Fruit fly (Drosophila melanogaster) whole organism, embryonic: ENCODE data around the gene Mlc2.

ENCODE experiments used
- CG13123 ChIP-seq: fragments of 200-800 bp; sonication (Bioruptor generic); optimal IDR thresholded peaks from 2 replicates; lab custom pipeline; 2016; ENCODE audit warnings: missing biosample characterization, missing genetic modification characterization
- CG13287 ChIP-seq: fragments of 200-800 bp; sonication (Bioruptor generic); IDR thresholded peaks from 2 replicates; pipeline ENCODE4 v1.3.6; 2022; ENCODE audit warnings: missing biosample characterization, missing genetic modification characterization; ENCODE audit not compliant: partially characterized antibody
- CG15601 ChIP-seq: fragments of 200-800 bp; sonication (Bioruptor generic); optimal IDR thresholded peaks from 3 replicates; lab custom pipeline; 2019; ENCODE audit warnings: missing biosample characterization, mild to moderate bottlenecking, missing genetic modification characterization, moderate library complexity
- CG17186 ChIP-seq: fragments of 200-800 bp; sonication (Bioruptor generic); optimal IDR thresholded peaks from 3 replicates; lab custom pipeline; 2017; ENCODE audit warnings: missing biosample characterization, missing genetic modification reagents, missing genetic modification characterization
- CG17385 ChIP-seq: fragments of 200-800 bp; sonication (Bioruptor generic); optimal IDR thresholded peaks from 3 replicates; lab custom pipeline; 2018; ENCODE audit warnings: missing biosample characterization, mild to moderate bottlenecking, missing genetic modification characterization
- CG1832 ChIP-seq: fragments of 200-800 bp; sonication (Bioruptor generic); optimal IDR thresholded peaks from 2 replicates; lab custom pipeline; 2017; ENCODE audit warnings: missing biosample characterization, mild to moderate bottlenecking, missing genetic modification characterization, inconsistent platforms
- CG2120 ChIP-seq: fragments of 200-800 bp; sonication (Bioruptor generic); optimal IDR thresholded peaks from 3 replicates; lab custom pipeline; 2016; ENCODE audit warnings: missing biosample characterization, missing genetic modification characterization
- CG2202 ChIP-seq: fragments of 200-800 bp; sonication (Bioruptor generic); optimal IDR thresholded peaks from 2 replicates; lab custom pipeline; 2018; ENCODE audit warnings: missing biosample characterization, mild to moderate bottlenecking, missing genetic modification characterization
- CG31365 ChIP-seq: fragments of 200-800 bp; sonication (Bioruptor generic); optimal IDR thresholded peaks from 2 replicates; lab custom pipeline; 2018; ENCODE audit warnings: missing biosample characterization, mild to moderate bottlenecking, missing genetic modification characterization
- CG33213 ChIP-seq: fragments of 200-800 bp; sonication (Bioruptor generic); optimal IDR thresholded peaks from 3 replicates; lab custom pipeline; 2016; ENCODE audit warnings: missing biosample characterization, missing genetic modification characterization
- CG34224 ChIP-seq: fragments of 200-800 bp; sonication (Bioruptor generic); IDR thresholded peaks from 3 replicates; pipeline ENCODE4 v1.3.6; 2022; ENCODE audit warnings: missing biosample characterization, missing genetic modification characterization; ENCODE audit not compliant: partially characterized antibody
- CG3847 ChIP-seq: fragments of 200-800 bp; sonication (Bioruptor generic); IDR thresholded peaks from 2 replicates; pipeline ENCODE4 v1.3.6; 2022; ENCODE audit warnings: missing biosample characterization, missing genetic modification characterization
- CG4360 ChIP-seq: fragments of 200-800 bp; sonication (Bioruptor generic); IDR thresholded peaks from 2 replicates; pipeline ENCODE4 v1.3.6; 2022; ENCODE audit warnings: missing biosample characterization, missing genetic modification characterization
- CG4707 ChIP-seq: fragments of 200-800 bp; sonication (Bioruptor generic); optimal IDR thresholded peaks from 2 replicates; lab custom pipeline; 2018; ENCODE audit warnings: missing biosample characterization, mild to moderate bottlenecking, missing genetic modification characterization, moderate library complexity
- CG4820 ChIP-seq: fragments of 200-800 bp; sonication (Bioruptor generic); optimal IDR thresholded peaks from 3 replicates; lab custom pipeline; 2016; ENCODE audit warnings: missing biosample characterization, missing genetic modification characterization
- CG5180 ChIP-seq: fragments of 200-800 bp; sonication (Bioruptor generic); optimal IDR thresholded peaks from 3 replicates; lab custom pipeline; 2017; ENCODE audit warnings: missing biosample characterization, missing genetic modification characterization, mild to moderate bottlenecking, moderate library complexity, missing genetic modification reagents
- CG6654 ChIP-seq: fragments of 200-800 bp; sonication (Bioruptor generic); optimal IDR thresholded peaks from 2 replicates; lab custom pipeline; 2017; ENCODE audit warnings: missing biosample characterization, mild to moderate bottlenecking, missing genetic modification characterization
- CG7357 ChIP-seq: fragments of 200-800 bp; sonication (Bioruptor generic); IDR thresholded peaks from 3 replicates; pipeline ENCODE4 v1.3.6; 2022; ENCODE audit warnings: missing biosample characterization, missing genetic modification characterization
- CG8944 ChIP-seq: fragments of 200-800 bp; sonication (Bioruptor generic); optimal IDR thresholded peaks from 3 replicates; lab custom pipeline; 2016; ENCODE audit warnings: missing biosample characterization, missing genetic modification characterization
- CG9215 ChIP-seq: fragments of 200-800 bp; sonication (Bioruptor generic); IDR thresholded peaks from 2 replicates; pipeline ENCODE4 v1.3.6; 2022; ENCODE audit warnings: missing biosample characterization, missing genetic modification characterization
- CG9609 ChIP-seq: fragments of 200-800 bp; sonication (Bioruptor generic); optimal IDR thresholded peaks from 3 replicates; lab custom pipeline; 2016; ENCODE audit warnings: missing biosample characterization, missing genetic modification characterization
- CG9797 ChIP-seq: fragments of 200-800 bp; sonication (Bioruptor generic); optimal IDR thresholded peaks from 3 replicates; lab custom pipeline; 2018; ENCODE audit warnings: missing biosample characterization, mild to moderate bottlenecking, missing genetic modification characterization
- CHES-1-like ChIP-seq: fragments of 200-800 bp; sonication (Bioruptor generic); optimal IDR thresholded peaks from 2 replicates; lab custom pipeline; 2016; ENCODE audit warnings: missing biosample characterization, missing genetic modification characterization
- Camta ChIP-seq: fragments of 200-800 bp; sonication (Bioruptor generic); optimal IDR thresholded peaks from 2 replicates; lab custom pipeline; 2016; ENCODE audit warnings: missing biosample characterization, missing genetic modification characterization
- Dp ChIP-seq: fragments of 200-800 bp; sonication (Bioruptor generic); optimal IDR thresholded peaks from 2 replicates; lab custom pipeline; 2018; ENCODE audit warnings: missing biosample characterization, mild to moderate bottlenecking, missing genetic modification characterization, moderate library complexity
- Elba2 ChIP-seq: fragments of 200-800 bp; sonication (Bioruptor generic); optimal IDR thresholded peaks from 3 replicates; lab custom pipeline; 2016; ENCODE audit warnings: missing biosample characterization, missing genetic modification characterization
- Neu2 ChIP-seq: fragments of 200-800 bp; sonication (Bioruptor generic); optimal IDR thresholded peaks from 3 replicates; lab custom pipeline; 2016; ENCODE audit warnings: missing biosample characterization, missing genetic modification characterization, borderline replicate concordance
- Nf-YC ChIP-seq: fragments of 200-800 bp; optimal IDR thresholded peaks from 3 replicates; lab custom pipeline; 2019; ENCODE audit warnings: missing biosample characterization, mild to moderate bottlenecking, missing genetic modification characterization, moderate library complexity
- Rfx ChIP-seq: fragments of 200-800 bp; sonication (Bioruptor generic); IDR thresholded peaks from 2 replicates; pipeline ENCODE4 v1.3.6; 2022; ENCODE audit warnings: missing biosample characterization, missing genetic modification characterization
- Six4 ChIP-seq: fragments of 200-800 bp; sonication (Bioruptor generic); optimal IDR thresholded peaks from 2 replicates; lab custom pipeline; 2016; ENCODE audit warnings: missing biosample characterization, missing genetic modification characterization
- Trl ChIP-seq, 3 experiments: fragments of >200 bp in 2 of 3; fragments of 200-800 bp in 1 of 3; sonication (Bioruptor generic) in 1 of 3; optimal IDR thresholded peaks; 2 replicates in 1 of 3; 3 replicates in 2 of 3; lab custom pipeline; 2016 to 2017; ENCODE audit warnings: missing biosample characterization in 1 of 3, missing genetic modification characterization in 1 of 3
- Xbp1 ChIP-seq: fragments of 200-800 bp; sonication (Bioruptor generic); optimal IDR thresholded peaks from 3 replicates; lab custom pipeline; 2016; ENCODE audit warnings: missing biosample characterization, mild to moderate bottlenecking, missing genetic modification characterization
- ap ChIP-seq: fragments of 200-800 bp; sonication (Bioruptor generic); IDR thresholded peaks from 2 replicates; pipeline ENCODE4 v1.3.6; 2022; ENCODE audit warnings: missing biosample characterization, missing genetic modification characterization
- ara ChIP-seq: fragments of 200-800 bp; sonication (Bioruptor generic); IDR thresholded peaks from 2 replicates; pipeline ENCODE4 v1.3.6; 2022; ENCODE audit warnings: missing biosample characterization, missing genetic modification characterization
- bab2 ChIP-seq: fragments of 200-800 bp; sonication (Bioruptor generic); optimal IDR thresholded peaks from 2 replicates; lab custom pipeline; 2016; ENCODE audit warnings: missing biosample characterization, missing genetic modification characterization
- bigmax ChIP-seq: fragments of 200-800 bp; sonication (Bioruptor generic); optimal IDR thresholded peaks from 2 replicates; lab custom pipeline; 2018; ENCODE audit warnings: missing biosample characterization, mild to moderate bottlenecking, missing genetic modification characterization
- cas ChIP-seq: fragments of 200-800 bp; sonication (Bioruptor generic); IDR thresholded peaks from 2 replicates; pipeline ENCODE4 v1.3.6; 2022; ENCODE audit warnings: missing biosample characterization, missing genetic modification characterization
- croc ChIP-seq: fragments of 200-800 bp; sonication (Bioruptor generic); conservative IDR thresholded peaks from 3 replicates; pipeline ENCODE4 v1.3.6; 2022; ENCODE audit warnings: missing biosample characterization, missing genetic modification characterization
- danr ChIP-seq: fragments of 200-800 bp; sonication (Bioruptor generic); IDR thresholded peaks from 2 replicates; pipeline ENCODE4 v1.3.6; 2022; ENCODE audit warnings: missing biosample characterization, missing genetic modification characterization
- disco-r ChIP-seq: fragments of 200-800 bp; sonication (Bioruptor generic); optimal IDR thresholded peaks from 2 replicates; lab custom pipeline; 2016; ENCODE audit warnings: missing biosample characterization, missing genetic modification characterization
- eve ChIP-seq, 2 experiments: fragments of >200 bp; optimal IDR thresholded peaks; 2 replicates each; lab custom pipeline; 2017; ENCODE audit warnings: missing biosample characterization in 2 of 2, missing genetic modification characterization in 2 of 2
- fd102C ChIP-seq: fragments of 200-800 bp; sonication (Bioruptor generic); optimal IDR thresholded peaks from 2 replicates; lab custom pipeline; 2018; ENCODE audit warnings: missing biosample characterization, mild to moderate bottlenecking, missing genetic modification characterization, moderate library complexity
- fd64A ChIP-seq: fragments of 200-800 bp; sonication (Bioruptor generic); optimal IDR thresholded peaks from 3 replicates; lab custom pipeline; 2018; ENCODE audit warnings: missing biosample characterization, mild to moderate bottlenecking, missing genetic modification characterization
- grau ChIP-seq: fragments of 200-800 bp; optimal IDR thresholded peaks from 3 replicates; lab custom pipeline; 2019; ENCODE audit warnings: missing biosample characterization, mild to moderate bottlenecking, missing genetic modification characterization, moderate library complexity
- gt ChIP-seq: fragments of 200-800 bp; sonication (Bioruptor generic); IDR thresholded peaks from 2 replicates; pipeline ENCODE4 v1.3.6; 2022; ENCODE audit warnings: missing biosample characterization, missing genetic modification characterization
- h ChIP-seq: fragments of >200 bp; optimal IDR thresholded peaks from 2 replicates; lab custom pipeline; 2017
- hth ChIP-seq: fragments of >200 bp; optimal IDR thresholded peaks from 2 replicates; lab custom pipeline; 2017; ENCODE audit warnings: inconsistent platforms
- kah ChIP-seq: fragments of 200-800 bp; sonication (Bioruptor generic); optimal IDR thresholded peaks from 2 replicates; lab custom pipeline; 2018; ENCODE audit warnings: missing biosample characterization, mild to moderate bottlenecking, missing genetic modification characterization
- ken ChIP-seq: fragments of 200-800 bp; sonication (Bioruptor generic); IDR thresholded peaks from 3 replicates; pipeline ENCODE4 v1.3.6; 2022; ENCODE audit warnings: missing biosample characterization, missing genetic modification characterization
- mld ChIP-seq: fragments of 200-800 bp; sonication (Bioruptor generic); IDR thresholded peaks from 3 replicates; pipeline ENCODE4 v1.3.6; 2022; ENCODE audit warnings: missing biosample characterization, missing genetic modification characterization; ENCODE audit not compliant: partially characterized antibody
- peb ChIP-seq: fragments of 200-800 bp; sonication (Bioruptor generic); IDR thresholded peaks from 2 replicates; pipeline ENCODE4 v1.3.6; 2022; ENCODE audit warnings: missing biosample characterization, missing genetic modification characterization
- vfl ChIP-seq: fragments of 200-800 bp; sonication (Bioruptor generic); optimal IDR thresholded peaks from 2 replicates; lab custom pipeline; 2016; ENCODE audit warnings: missing biosample characterization, missing genetic modification characterization

The Mlc2 gene

dm6 chr3R:30195606-30196049, 21.3 kb upstream of the Mlc2 start (continued):
- peak; percentile 6 for TF ChIP-seq CG33213 (GFP tag; lab: Kevin White, UChicago)
- peak; percentile 88 for TF ChIP-seq Rfx (GFP tag; lab: Robert Waterston, UW)
- TF ChIP-seq grau (tag; lab: Kevin White, UChicago): peak; percentile 55
- 0 out of 2 replicates have a peak, but pooled peaks have one; percentile 17 for TF ChIP-seq peb (GFP tag; lab: Robert Waterston, UW)
- TF ChIP-seq CG9215 (GFP tag; lab: Robert Waterston, UW): no peak
- no peak for TF ChIP-seq CG4820
- no peak for TF ChIP-seq eve (GFP tag; optimal IDR thresholded peaks at IDR 0.05; lab: Kevin White, UChicago)
- TF ChIP-seq CG9609 (GFP tag; lab: Kevin White, UChicago): peak; percentile 13
- no peak for TF ChIP-seq gt (GFP tag; lab: Robert Waterston, UW)
- TF ChIP-seq CG34224 (GFP tag; lab: Robert Waterston, UW): no peak
- TF ChIP-seq Nf-YC (tag; lab: Kevin White, UChicago): peak; percentile 53
- peak; percentile 79 for TF ChIP-seq CG2120
- TF ChIP-seq vfl: no peak
- peak; percentile 58 for TF ChIP-seq CG31365 (tag; lab: Kevin White, UChicago)
- TF ChIP-seq Six4 (GFP tag; lab: Kevin White, UChicago): no peak
- no peak for TF ChIP-seq CG6654 (GFP tag; lab: Kevin White, UChicago)
- no peak for TF ChIP-seq CG2202 (tag; lab: Kevin White, UChicago)
- no peak for TF ChIP-seq mld (GFP tag; lab: Robert Waterston, UW)
- TF ChIP-seq CG17385 (GFP tag; lab: Kevin White, UChicago): no peak
- no peak for TF ChIP-seq Trl (optimal IDR thresholded peaks at IDR 0.05; lab: Kevin White, UChicago)
- no peak for TF ChIP-seq Trl (GFP tag; optimal IDR thresholded peaks at IDR 0.05; lab: Kevin White, UChicago)
- TF ChIP-seq kah (GFP tag; lab: Kevin White, UChicago): peak; percentile 67
- no peak for TF ChIP-seq CG9797 (GFP tag; lab: Kevin White, UChicago)
- TF ChIP-seq ap (GFP tag; lab: Robert Waterston, UW): no peak
- peak; percentile 54; the same call in 1 of the 2 replicates for TF ChIP-seq CG13287 (GFP tag; lab: Robert Waterston, UW)
- TF ChIP-seq CG7357 (GFP tag; lab: Robert Waterston, UW): no peak
- TF ChIP-seq CG15601 (tag; lab: Kevin White, UChicago): peak; percentile 40
- TF ChIP-seq bigmax (GFP tag; lab: Kevin White, UChicago): peak; percentile 83
- peak; percentile 68; the same call in 2 of the 3 replicates for TF ChIP-seq ken
- TF ChIP-seq Camta (GFP tag; lab: Kevin White, UChicago): no peak
- no peak for TF ChIP-seq CHES-1-like
- TF ChIP-seq h (lab: Kevin White, UChicago): no peak
- no peak for TF ChIP-seq CG13123 (GFP tag; lab: Kevin White, UChicago)
- no peak for TF ChIP-seq Elba2 (GFP tag; lab: Kevin White, UChicago)
- peak; percentile 47 for TF ChIP-seq CG8944
- TF ChIP-seq CG1832 (GFP tag; lab: Kevin White, UChicago): no peak
- no peak for TF ChIP-seq bab2 (GFP tag; lab: Kevin White, UChicago)
- no peak for TF ChIP-seq disco-r (GFP tag; lab: Kevin White, UChicago)
- TF ChIP-seq danr (GFP tag; lab: Robert Waterston, UW): no peak
- no peak for TF ChIP-seq CG17186 (GFP tag; lab: Kevin White, UChicago)
- peak; percentile 62 for TF ChIP-seq Xbp1 (GFP tag; lab: Kevin White, UChicago)
- no peak for TF ChIP-seq croc (GFP tag; lab: Robert Waterston, UW)
- no peak for TF ChIP-seq CG4707 (GFP tag; lab: Kevin White, UChicago)
- TF ChIP-seq fd64A (GFP tag; lab: Kevin White, UChicago): no peak
- TF ChIP-seq CG4360: no peak; the same call in 1 of the 2 replicates
- no peak for TF ChIP-seq hth
- no peak for TF ChIP-seq Neu2 (GFP tag; lab: Kevin White, UChicago)
- no peak for TF ChIP-seq cas (GFP tag; lab: Robert Waterston, UW)
- TF ChIP-seq ara (GFP tag; lab: Robert Waterston, UW): 0 out of 2 replicates have a peak, but pooled peaks have one; percentile 49
- no peak for TF ChIP-seq CG5180 (GFP tag; lab: Kevin White, UChicago)
- TF ChIP-seq fd102C: no peak
- peak; percentile 63 for TF ChIP-seq CG3847
- peak; percentile 3 for TF ChIP-seq Dp (GFP tag; lab: Kevin White, UChicago)
